Worm (Caenorhabditis elegans) whole organism, late embryonic: ENCODE measurements around the gene F10E9.12.

Experiments
- C08G9.2 ChIP-seq: sonication (generic microtip); optimal IDR thresholded peaks from 2 replicates; lab custom pipeline; 2016; ENCODE audit warnings: mild to moderate bottlenecking, missing genetic modification characterization, moderate library complexity, missing compliant biosample characterization
- K09A11.1 ChIP-seq: sonication (generic microtip); optimal IDR thresholded peaks from 2 replicates; lab custom pipeline; 2017; ENCODE audit warnings: antibody characterized with exemption, mild to moderate bottlenecking, missing genetic modification characterization, missing compliant biosample characterization; ENCODE audit not compliant: insufficient read depth
- T23F11.4 ChIP-seq: fragments of 200-800 bp; sonication (Bioruptor generic); optimal IDR thresholded peaks from 2 replicates; lab custom pipeline; 2018; ENCODE audit warnings: mild to moderate bottlenecking, missing genetic modification characterization, missing compliant biosample characterization
- ahr-1 ChIP-seq: sonication (generic microtip); optimal IDR thresholded peaks from 2 replicates; lab custom pipeline; 2016; ENCODE audit warnings: missing genetic modification characterization, missing compliant biosample characterization
- ama-1 ChIP-seq: fragments of 150-350 bp; optimal IDR thresholded peaks from 2 replicates; lab custom pipeline; 2014
- ceh-14 ChIP-seq: sonication (generic microtip); optimal IDR thresholded peaks from 2 replicates; lab custom pipeline; 2016; ENCODE audit warnings: missing genotype, missing genetic modification characterization, missing compliant biosample characterization
- ceh-18 ChIP-seq: sonication (generic microtip); optimal IDR thresholded peaks from 2 replicates; lab custom pipeline; 2016; ENCODE audit warnings: missing genetic modification characterization, missing compliant biosample characterization
- ceh-19 ChIP-seq: fragments of 200-800 bp; sonication (Bioruptor generic); optimal IDR thresholded peaks from 2 replicates; lab custom pipeline; 2018; ENCODE audit warnings: mild to moderate bottlenecking, missing genetic modification characterization, missing compliant biosample characterization
- ceh-22 ChIP-seq: sonication (generic microtip); optimal IDR thresholded peaks from 2 replicates; lab custom pipeline; 2017; ENCODE audit warnings: missing biosample characterization, missing genetic modification characterization
- ceh-34 ChIP-seq: sonication (generic microtip); optimal IDR thresholded peaks from 2 replicates; lab custom pipeline; 2016; ENCODE audit warnings: mild to moderate bottlenecking, missing genetic modification characterization, missing compliant biosample characterization
- ceh-45 ChIP-seq: fragments of 200-800 bp; sonication (Bioruptor generic); IDR thresholded peaks from 2 replicates; pipeline ENCODE4 v1.3.6; 2022; ENCODE audit warnings: missing genetic modification reagents, missing genetic modification characterization, missing compliant biosample characterization
- che-1 ChIP-seq: sonication (generic microtip); optimal IDR thresholded peaks from 2 replicates; lab custom pipeline; 2016; ENCODE audit warnings: mild to moderate bottlenecking, missing genetic modification characterization, missing compliant biosample characterization
- dmd-4 ChIP-seq: sonication (generic microtip); optimal IDR thresholded peaks from 2 replicates; lab custom pipeline; 2016; ENCODE audit warnings: borderline replicate concordance, missing genetic modification characterization, missing compliant biosample characterization
- dve-1 ChIP-seq: sonication (generic microtip); optimal IDR thresholded peaks from 2 replicates; lab custom pipeline; 2017; ENCODE audit warnings: antibody characterized with exemption, mild to moderate bottlenecking, missing genetic modification characterization, missing compliant biosample characterization
- elt-4 ChIP-seq: sonication (generic microtip); optimal IDR thresholded peaks from 2 replicates; lab custom pipeline; 2016; ENCODE audit warnings: missing genetic modification characterization, missing compliant biosample characterization
- ets-4 ChIP-seq: sonication (generic microtip); optimal IDR thresholded peaks from 2 replicates; lab custom pipeline; 2016; ENCODE audit warnings: missing genetic modification characterization, missing compliant biosample characterization
- fax-1 ChIP-seq: sonication (generic microtip); optimal IDR thresholded peaks from 2 replicates; lab custom pipeline; 2016; ENCODE audit warnings: missing genotype, missing genetic modification characterization, missing compliant biosample characterization
- fkh-6 ChIP-seq: sonication (generic microtip); optimal IDR thresholded peaks from 2 replicates; lab custom pipeline; 2016; ENCODE audit warnings: missing genetic modification characterization, missing compliant biosample characterization
- hlh-13 ChIP-seq: fragments of 200-800 bp; sonication (Bioruptor generic); optimal IDR thresholded peaks from 2 replicates; lab custom pipeline; 2018; ENCODE audit warnings: mild to moderate bottlenecking, missing genetic modification characterization, missing compliant biosample characterization
- hlh-30 ChIP-seq: sonication (generic microtip); optimal IDR thresholded peaks from 2 replicates; lab custom pipeline; 2017; ENCODE audit warnings: antibody characterized with exemption, missing genetic modification characterization, missing compliant biosample characterization; ENCODE audit not compliant: insufficient read depth
- hlh-6 ChIP-seq: sonication (generic microtip); optimal IDR thresholded peaks from 2 replicates; lab custom pipeline; 2016; ENCODE audit warnings: missing genotype, missing genetic modification characterization, missing compliant biosample characterization
- lin-11 ChIP-seq: fragments of 200-800 bp; sonication (Bioruptor generic); optimal IDR thresholded peaks from 2 replicates; lab custom pipeline; 2018; ENCODE audit warnings: mild to moderate bottlenecking, missing genetic modification characterization, missing compliant biosample characterization
- madf-2 ChIP-seq: sonication (generic microtip); optimal IDR thresholded peaks from 2 replicates; lab custom pipeline; 2017; ENCODE audit warnings: missing genetic modification characterization, missing compliant biosample characterization
- mec-3 ChIP-seq: sonication (generic microtip); optimal IDR thresholded peaks from 2 replicates; lab custom pipeline; 2016; ENCODE audit warnings: borderline replicate concordance, missing genetic modification characterization, missing compliant biosample characterization
- nfya-1 ChIP-seq: sonication (generic microtip); optimal IDR thresholded peaks from 2 replicates; lab custom pipeline; 2017; ENCODE audit warnings: missing genetic modification characterization, mild to moderate bottlenecking, missing compliant biosample characterization, antibody characterized with exemption, moderate library complexity
- nhr-232 ChIP-seq: sonication (generic microtip); optimal IDR thresholded peaks from 2 replicates; lab custom pipeline; 2016; ENCODE audit warnings: missing genetic modification characterization, missing compliant biosample characterization
- odd-2 ChIP-seq: sonication (generic microtip); optimal IDR thresholded peaks from 2 replicates; lab custom pipeline; 2017; ENCODE audit warnings: antibody characterized with exemption, mild to moderate bottlenecking, missing genetic modification characterization, missing compliant biosample characterization
- pag-3 ChIP-seq: sonication (generic microtip); optimal IDR thresholded peaks from 2 replicates; lab custom pipeline; 2016; ENCODE audit warnings: missing compliant biosample characterization, missing genetic modification characterization, borderline replicate concordance
- pax-1 ChIP-seq: fragments of 150-350 bp; optimal IDR thresholded peaks from 2 replicates; lab custom pipeline; 2014; ENCODE audit warnings: missing biosample characterization, missing genetic modification characterization
- pqm-1 ChIP-seq: sonication (generic microtip); optimal IDR thresholded peaks from 2 replicates; lab custom pipeline; 2016; ENCODE audit warnings: missing genetic modification characterization, missing compliant biosample characterization
- pros-1 ChIP-seq: fragments of 150-350 bp; optimal IDR thresholded peaks from 2 replicates; lab custom pipeline; 2014; ENCODE audit warnings: missing biosample characterization, missing genetic modification reagents, missing genetic modification characterization
- sox-2 ChIP-seq: fragments of 200-800 bp; sonication (Bioruptor generic); IDR thresholded peaks from 2 replicates; pipeline ENCODE4 v1.3.6; 2022; ENCODE audit warnings: missing genetic modification reagents, missing genetic modification characterization, missing compliant biosample characterization
- tbx-2 ChIP-seq: sonication (generic microtip); optimal IDR thresholded peaks from 2 replicates; lab custom pipeline; 2016; ENCODE audit warnings: missing genetic modification characterization, missing compliant biosample characterization
- ttx-3 ChIP-seq: sonication (generic microtip); optimal IDR thresholded peaks from 2 replicates; lab custom pipeline; 2016; ENCODE audit warnings: missing genetic modification reagents, missing genetic modification characterization, missing compliant biosample characterization
- unc-55 ChIP-seq: sonication (generic microtip); optimal IDR thresholded peaks from 2 replicates; lab custom pipeline; 2017; ENCODE audit warnings: missing biosample characterization, missing genetic modification reagents, missing genetic modification characterization
- unc-86 ChIP-seq: sonication (generic microtip); optimal IDR thresholded peaks from 2 replicates; lab custom pipeline; 2016; ENCODE audit warnings: missing genetic modification characterization, missing compliant biosample characterization
- zip-5 ChIP-seq: sonication (generic microtip); optimal IDR thresholded peaks from 2 replicates; lab custom pipeline; 2016; ENCODE audit warnings: missing genetic modification characterization, missing compliant biosample characterization
- ztf-16 ChIP-seq: sonication (generic microtip); optimal IDR thresholded peaks from 2 replicates; lab custom pipeline; 2017; ENCODE audit warnings: missing genetic modification characterization, missing compliant biosample characterization

The F10E9.12 gene

ce11 chrIII:8325574-8326513 lies 1.5 kb downstream of the F10E9.12 start, which contains the start of gene ZC262.13:
Gene ZC262.13 (plus strand): TSS chrIII:8326214.
- TF ChIP-seq pqm-1 (tag; lab: Kevin White, UChicago) (no peak), dve-1 (tag; lab: Kevin White, UChicago) (no peak), ets-4 (tag; lab: Kevin White, UChicago) (no peak), fax-1 (no peak), C08G9.2 (tag; lab: Kevin White, UChicago) (no peak), K09A11.1 (tag; lab: Kevin White, UChicago) (no peak), ceh-22 (no peak), tbx-2 (tag; lab: Kevin White, UChicago) (no peak), mec-3 (no peak), ceh-14 (no peak), ceh-19 (GFP tag; lab: Kevin White, UChicago) (no peak), ahr-1 (tag; lab: Kevin White, UChicago) (no peak), ama-1 (lab: Kevin White, UChicago) (no peak), ceh-45 (GFP tag; lab: Robert Waterston, UW) (no peak)
- TF ChIP-seq, all 69 proteins: peak for 0

ce11 chrIII:8331211-8331610 lies 6.9 kb downstream of the F10E9.12 start, which contains the start of gene iglr-2:
Gene iglr-2 (minus strand): TSS chrIII:8331311.
- TF ChIP-seq tbx-2 (tag; lab: Kevin White, UChicago) (no peak), sox-2 (GFP tag; lab: Robert Waterston, UW) (no peak), dmd-4 (tag; lab: Kevin White, UChicago) (no peak), hlh-13 (GFP tag; lab: Kevin White, UChicago) (no peak), lin-11 (no peak), hlh-6 (tag; lab: Kevin White, UChicago) (no peak), mec-3 (no peak), madf-2 (no peak), ceh-34 (tag; lab: Kevin White, UChicago) (no peak), zip-5 (tag; lab: Kevin White, UChicago) (no peak)
- TF ChIP-seq, all 69 proteins: peak for 0

- TF ChIP-seq odd-2 (tag; lab: Kevin White, UChicago) (no peak), T23F11.4 (no peak), hlh-13 (GFP tag; lab: Kevin White, UChicago) (no peak), ceh-18 (tag; lab: Kevin White, UChicago) (no peak), pqm-1 (tag; lab: Kevin White, UChicago) (no peak), nfya-1 (peak; percentile 9), fkh-6 (no peak), nhr-232 (tag; lab: Kevin White, UChicago) (no peak), pag-3 (tag; lab: Kevin White, UChicago) (no peak), unc-86 (tag; lab: Kevin White, UChicago) (no peak), unc-55 (no peak), ztf-16 (tag; lab: Kevin White, UChicago) (no peak), elt-4 (no peak), hlh-30 (tag; lab: Kevin White, UChicago) (peak; percentile 62), ttx-3 (tag; lab: Kevin White, UChicago) (no peak)
Observed at ce11 chrIII:8331779-8332178, 7.4 kb downstream of the F10E9.12 start, which contains the start of the genes mrps-18A and ZC262.2. Gene mrps-18A (minus strand): TSS chrIII:8331919. Gene ZC262.2 (plus strand): TSS chrIII:8332062.

DNA sequence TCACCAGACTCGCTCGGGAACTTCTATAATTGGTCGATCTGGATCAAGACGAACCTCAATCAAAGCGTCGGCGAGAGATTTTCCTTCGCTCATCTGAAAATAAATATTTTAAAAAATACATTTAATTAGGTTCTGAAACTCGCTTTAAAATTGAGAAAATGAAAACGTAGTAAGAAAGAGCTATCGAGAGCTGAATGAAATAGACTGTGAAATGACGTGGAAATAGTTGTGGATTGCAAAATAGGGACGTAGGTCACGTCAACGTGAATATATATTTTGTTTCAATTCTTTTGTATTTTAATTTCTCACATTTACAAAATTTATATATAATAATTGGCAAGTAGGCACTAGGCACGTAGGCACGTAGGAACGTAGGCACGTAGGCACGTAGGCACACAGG lies 10.1 kb downstream of the F10E9.12 start, which contains the start of gene ZC262.4:
ZC262.4 (minus strand) TSS at position 101 of the 400 bp plus-strand sequence.
- TF ChIP-seq zip-5 (tag; lab: Kevin White, UChicago) (no peak), che-1 (tag; lab: Kevin White, UChicago) (no peak), lin-11 (no peak), hlh-6 (tag; lab: Kevin White, UChicago) (no peak), pros-1 (tag; lab: Kevin White, UChicago) (no peak), mec-3 (no peak), pax-1 (tag; lab: Kevin White, UChicago) (no peak), ahr-1 (tag; lab: Kevin White, UChicago) (no peak)
